Fruit fly (Drosophila melanogaster) whole organism, embryonic: ENCODE results near the gene CG10730.

ENCODE experiments used
- BEAF-32 ChIP-seq: fragments of 200-800 bp; sonication (Bioruptor generic); optimal IDR thresholded peaks from 3 replicates; lab custom pipeline; 2017; ENCODE audit warnings: missing biosample characterization, missing genetic modification characterization, mild to moderate bottlenecking, moderate library complexity, missing genetic modification reagents
- CG10366 ChIP-seq: fragments of 200-800 bp; sonication (Bioruptor generic); IDR thresholded peaks from 2 replicates; pipeline ENCODE4 v1.3.6; 2022; ENCODE audit warnings: missing biosample characterization, missing genetic modification characterization
- CG10543 ChIP-seq: fragments of 200-800 bp; sonication (Bioruptor generic); optimal IDR thresholded peaks from 3 replicates; lab custom pipeline; 2017; ENCODE audit warnings: missing biosample characterization, mild to moderate bottlenecking, missing genetic modification characterization, moderate library complexity
- CG10979 ChIP-seq: fragments of 200-800 bp; sonication (Bioruptor generic); optimal IDR thresholded peaks from 2 replicates; lab custom pipeline; 2018; ENCODE audit warnings: missing biosample characterization, mild to moderate bottlenecking, missing genetic modification characterization, moderate library complexity
- CG11696 ChIP-seq: fragments of 200-800 bp; sonication (Bioruptor generic); IDR thresholded peaks from 2 replicates; pipeline ENCODE4 v1.3.6; 2022; ENCODE audit warnings: missing biosample characterization, missing genetic modification characterization
- CG12391 ChIP-seq: fragments of 200-800 bp; sonication (Bioruptor generic); optimal IDR thresholded peaks from 3 replicates; lab custom pipeline; 2018; ENCODE audit warnings: missing biosample characterization, mild to moderate bottlenecking, missing genetic modification characterization, moderate library complexity
- CG12769 ChIP-seq: fragments of 200-800 bp; sonication (Bioruptor generic); optimal IDR thresholded peaks from 2 replicates; lab custom pipeline; 2019; ENCODE audit warnings: missing biosample characterization, mild to moderate bottlenecking, missing genetic modification characterization, moderate library complexity
- CG1603 ChIP-seq: fragments of 200-800 bp; sonication (Bioruptor generic); optimal IDR thresholded peaks from 2 replicates; lab custom pipeline; 2019; ENCODE audit warnings: missing biosample characterization, mild to moderate bottlenecking, missing genetic modification characterization, moderate library complexity
- CG16813 ChIP-seq: fragments of 200-800 bp; sonication (Bioruptor generic); IDR thresholded peaks from 3 replicates; pipeline ENCODE4 v1.3.6; 2022; ENCODE audit warnings: missing biosample characterization, missing genetic modification characterization; ENCODE audit not compliant: partially characterized antibody
- CG16863 ChIP-seq: fragments of 200-800 bp; sonication (Bioruptor generic); optimal IDR thresholded peaks from 3 replicates; lab custom pipeline; 2016; ENCODE audit warnings: missing biosample characterization, missing genetic modification characterization
- CG17385 ChIP-seq: fragments of 200-800 bp; sonication (Bioruptor generic); optimal IDR thresholded peaks from 3 replicates; lab custom pipeline; 2018; ENCODE audit warnings: missing biosample characterization, mild to moderate bottlenecking, missing genetic modification characterization
- CG17568 ChIP-seq: fragments of 200-800 bp; sonication (Bioruptor generic); optimal IDR thresholded peaks from 2 replicates; lab custom pipeline; 2018; ENCODE audit warnings: missing biosample characterization, mild to moderate bottlenecking, missing genetic modification characterization, moderate library complexity
- CG30020 ChIP-seq: fragments of 200-800 bp; optimal IDR thresholded peaks from 2 replicates; lab custom pipeline; 2019; ENCODE audit warnings: missing biosample characterization, mild to moderate bottlenecking, missing genetic modification characterization, moderate library complexity
- CG3065 ChIP-seq: fragments of 200-800 bp; sonication (Bioruptor generic); optimal IDR thresholded peaks from 2 replicates; lab custom pipeline; 2016; ENCODE audit warnings: missing biosample characterization, missing genetic modification characterization
- CG32532 ChIP-seq: fragments of 200-800 bp; sonication (Bioruptor generic); IDR thresholded peaks from 2 replicates; pipeline ENCODE4 v1.3.6; 2022; ENCODE audit warnings: missing biosample characterization, missing genetic modification characterization
- CG4360 ChIP-seq: fragments of 200-800 bp; sonication (Bioruptor generic); IDR thresholded peaks from 2 replicates; pipeline ENCODE4 v1.3.6; 2022; ENCODE audit warnings: missing biosample characterization, missing genetic modification characterization
- CG5953 ChIP-seq: fragments of 200-800 bp; sonication (Bioruptor generic); IDR thresholded peaks from 2 replicates; pipeline ENCODE4 v1.3.6; 2022; ENCODE audit warnings: missing biosample characterization, missing genetic modification characterization
- CG8359 ChIP-seq: fragments of 200-800 bp; sonication (Bioruptor generic); optimal IDR thresholded peaks from 2 replicates; lab custom pipeline; 2017; ENCODE audit warnings: missing biosample characterization, mild to moderate bottlenecking, missing genetic modification characterization, borderline replicate concordance
- CG8388 ChIP-seq: fragments of 200-800 bp; sonication (Bioruptor generic); optimal IDR thresholded peaks from 2 replicates; lab custom pipeline; 2019; ENCODE audit warnings: missing biosample characterization, mild to moderate bottlenecking, missing genetic modification characterization, moderate library complexity
- CG9609 ChIP-seq: fragments of 200-800 bp; sonication (Bioruptor generic); optimal IDR thresholded peaks from 3 replicates; lab custom pipeline; 2016; ENCODE audit warnings: missing biosample characterization, missing genetic modification characterization
- CG9932 ChIP-seq: fragments of 200-800 bp; sonication (Bioruptor generic); IDR thresholded peaks from 2 replicates; pipeline ENCODE4 v1.3.6; 2022; ENCODE audit warnings: missing biosample characterization, missing genetic modification characterization
- Fer3 ChIP-seq: fragments of 200-800 bp; sonication (Bioruptor generic); optimal IDR thresholded peaks from 2 replicates; lab custom pipeline; 2018; ENCODE audit warnings: missing biosample characterization, mild to moderate bottlenecking, missing genetic modification characterization, moderate library complexity
- GATAe ChIP-seq: fragments of 200-800 bp; sonication (Bioruptor generic); conservative IDR thresholded peaks from 2 replicates; pipeline ENCODE4 v1.3.6; 2022; ENCODE audit warnings: missing biosample characterization, missing genetic modification characterization
- HLHmδ ChIP-seq: fragments of 200-800 bp; sonication (Bioruptor generic); optimal IDR thresholded peaks from 2 replicates; lab custom pipeline; 2018; ENCODE audit warnings: missing biosample characterization, mild to moderate bottlenecking, missing genetic modification characterization, moderate library complexity
- Hmx ChIP-seq: fragments of 200-800 bp; sonication (Bioruptor generic); optimal IDR thresholded peaks from 2 replicates; lab custom pipeline; 2016; ENCODE audit warnings: missing biosample characterization, missing genetic modification characterization
- Hsf ChIP-seq: fragments of 200-800 bp; sonication (Bioruptor generic); optimal IDR thresholded peaks from 3 replicates; lab custom pipeline; 2016; ENCODE audit warnings: missing biosample characterization, missing genetic modification characterization
- Lhr ChIP-seq: fragments of 200-800 bp; sonication (Bioruptor generic); optimal IDR thresholded peaks from 3 replicates; lab custom pipeline; 2017; ENCODE audit warnings: mild to moderate bottlenecking, missing biosample characterization, missing genetic modification reagents, missing genetic modification characterization
- Med ChIP-seq: fragments of 200-800 bp; sonication (Bioruptor generic); peaks from one replicate; lab custom pipeline; 2016; ENCODE audit warnings: missing biosample characterization, missing genetic modification characterization, mild to moderate bottlenecking, inconsistent platforms, moderate library complexity
- Mes4 ChIP-seq: fragments of 200-800 bp; sonication (Bioruptor generic); optimal IDR thresholded peaks from 2 replicates; lab custom pipeline; 2016; ENCODE audit warnings: missing biosample characterization, missing genetic modification characterization
- Nf-YB ChIP-seq: fragments of 200-800 bp; sonication (Bioruptor generic); optimal IDR thresholded peaks from 3 replicates; lab custom pipeline; 2019; ENCODE audit warnings: missing biosample characterization, mild to moderate bottlenecking, missing genetic modification characterization, moderate library complexity
- Ravus ChIP-seq: fragments of 200-800 bp; sonication (Bioruptor generic); IDR thresholded peaks from 2 replicates; pipeline ENCODE4 v1.3.6; 2022; ENCODE audit warnings: missing biosample characterization, missing genetic modification characterization
- Sox102F ChIP-seq: fragments of 200-800 bp; sonication (Bioruptor generic); optimal IDR thresholded peaks from 2 replicates; lab custom pipeline; 2018; ENCODE audit warnings: missing biosample characterization, mild to moderate bottlenecking, missing genetic modification characterization, moderate library complexity
- ash1 ChIP-seq: fragments of 200-800 bp; sonication (Bioruptor generic); optimal IDR thresholded peaks from 2 replicates; lab custom pipeline; 2018; ENCODE audit warnings: missing biosample characterization, mild to moderate bottlenecking, missing genetic modification characterization
- bcd ChIP-seq: fragments of 200-800 bp; sonication (Bioruptor generic); optimal IDR thresholded peaks from 2 replicates; lab custom pipeline; 2017; ENCODE audit warnings: missing biosample characterization, mild to moderate bottlenecking, missing genetic modification characterization
- crp ChIP-seq, 2 experiments: fragments of 200-800 bp; sonication (Bioruptor generic); optimal IDR thresholded peaks; 2 replicates in 1 of 2; 3 replicates in 1 of 2; lab custom pipeline; 2017; ENCODE audit warnings: missing biosample characterization in 2 of 2, missing genetic modification characterization in 2 of 2, mild to moderate bottlenecking in 1 of 2, moderate library complexity in 1 of 2
- grn ChIP-seq: fragments of 200-800 bp; sonication (Bioruptor generic); optimal IDR thresholded peaks from 3 replicates; lab custom pipeline; 2017; ENCODE audit warnings: missing biosample characterization, missing genetic modification characterization
- gt ChIP-seq: fragments of 200-800 bp; sonication (Bioruptor generic); IDR thresholded peaks from 2 replicates; pipeline ENCODE4 v1.3.6; 2022; ENCODE audit warnings: missing biosample characterization, missing genetic modification characterization
- hbn ChIP-seq: fragments of 200-800 bp; sonication (Bioruptor generic); IDR thresholded peaks from 2 replicates; pipeline ENCODE4 v1.3.6; 2022; ENCODE audit warnings: missing biosample characterization, missing genetic modification characterization; ENCODE audit not compliant: partially characterized antibody
- kah ChIP-seq: fragments of 200-800 bp; sonication (Bioruptor generic); optimal IDR thresholded peaks from 2 replicates; lab custom pipeline; 2018; ENCODE audit warnings: missing biosample characterization, mild to moderate bottlenecking, missing genetic modification characterization
- lbe ChIP-seq: fragments of 200-800 bp; sonication (Bioruptor generic); optimal IDR thresholded peaks from 2 replicates; lab custom pipeline; 2016; ENCODE audit warnings: missing biosample characterization, mild to moderate bottlenecking, missing genetic modification characterization
- lov ChIP-seq, 2 experiments: fragments of 200-800 bp in 1 of 2; fragments of >200 bp in 1 of 2; sonication (Bioruptor generic) in 1 of 2; IDR thresholded peaks in 1 of 2; optimal IDR thresholded peaks in 1 of 2; 2 replicates in 1 of 2; 3 replicates in 1 of 2; pipeline versions ENCODE4 v1.3.6 to Lab custom; 2017 to 2022; ENCODE audit warnings: missing biosample characterization in 1 of 2, missing genetic modification characterization in 1 of 2
- maf-S ChIP-seq: fragments of 200-800 bp; sonication (Bioruptor generic); optimal IDR thresholded peaks from 2 replicates; lab custom pipeline; 2016; ENCODE audit warnings: missing biosample characterization, missing genetic modification characterization
- mam ChIP-seq: fragments of 200-800 bp; sonication (Bioruptor generic); optimal IDR thresholded peaks from 3 replicates; lab custom pipeline; 2016; ENCODE audit warnings: missing biosample characterization, missing genetic modification characterization
- nmo ChIP-seq: fragments of 200-800 bp; sonication (Bioruptor generic); optimal IDR thresholded peaks from 2 replicates; lab custom pipeline; 2018; ENCODE audit warnings: missing biosample characterization, mild to moderate bottlenecking, missing genetic modification characterization, moderate library complexity
- nom ChIP-seq: fragments of 200-800 bp; sonication (Bioruptor generic); optimal IDR thresholded peaks from 2 replicates; lab custom pipeline; 2017; ENCODE audit warnings: missing biosample characterization, missing genetic modification characterization, mild to moderate bottlenecking, moderate library complexity, missing genetic modification reagents
- otp ChIP-seq: fragments of 200-800 bp; sonication (Bioruptor generic); IDR thresholded peaks from 3 replicates; pipeline ENCODE4, ENCODE4 v1.3.6; 2022; ENCODE audit warnings: missing biosample characterization, missing genetic modification characterization
- rib ChIP-seq: fragments of 200-800 bp; sonication (Bioruptor generic); IDR thresholded peaks from 2 replicates; pipeline ENCODE4 v1.3.6; 2022; ENCODE audit warnings: missing biosample characterization, missing genetic modification characterization
- scrt ChIP-seq: fragments of 200-800 bp; sonication (Bioruptor generic); optimal IDR thresholded peaks from 2 replicates; lab custom pipeline; 2018; ENCODE audit warnings: missing biosample characterization, mild to moderate bottlenecking, missing genetic modification characterization, moderate library complexity
- sob ChIP-seq: fragments of 200-800 bp; sonication (Bioruptor generic); IDR thresholded peaks from 2 replicates; pipeline ENCODE4 v1.3.6; 2022; ENCODE audit warnings: missing biosample characterization, missing genetic modification characterization
- tgo ChIP-seq: fragments of 200-800 bp; sonication (Bioruptor generic); IDR thresholded peaks from 3 replicates; pipeline ENCODE4 v1.3.6; 2022; ENCODE audit warnings: missing biosample characterization, missing genetic modification characterization

Gene CG10730

DNA sequence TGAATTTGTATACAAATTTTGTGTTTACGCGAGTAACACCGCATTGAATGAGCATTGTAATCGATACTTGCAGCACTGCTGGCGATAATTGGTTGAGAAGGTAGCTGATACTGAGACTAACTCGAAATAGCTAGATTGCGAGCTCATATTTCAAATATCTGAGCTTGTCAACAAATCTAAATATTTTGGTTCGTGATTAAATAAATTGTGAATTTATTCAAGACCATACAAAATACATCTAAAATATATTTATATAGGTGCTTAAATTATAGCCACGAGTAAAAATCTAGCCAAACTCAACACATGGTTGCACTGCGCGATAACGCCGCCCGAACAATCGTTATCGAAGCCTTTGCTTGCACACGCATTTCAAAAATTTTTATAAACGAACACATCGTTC, 21.8 kb upstream of the CG10730 start, which contains the start of the genes Taf13 and nesd (continued):
- peak; percentile 50 for TF ChIP-seq CG9932 (GFP tag; lab: Robert Waterston, UW)
- peak; percentile 79 for TF ChIP-seq nmo (GFP tag; lab: Kevin White, UChicago)
- TF ChIP-seq CG3065 (GFP tag; lab: Kevin White, UChicago) = no peak
- no peak for TF ChIP-seq maf-S
- no peak for TF ChIP-seq ash1 (GFP tag; lab: Kevin White, UChicago)
- no peak for TF ChIP-seq Hmx (GFP tag; lab: Kevin White, UChicago)
- TF ChIP-seq sob (GFP tag; lab: Robert Waterston, UW) = 0 out of 2 replicates have a peak, but pooled peaks have one; percentile 17
- peak; percentile 29 for TF ChIP-seq CG1603 (tag; lab: Kevin White, UChicago)
- no peak for TF ChIP-seq gt
- peak; percentile 14 for TF ChIP-seq bcd (GFP tag; lab: Kevin White, UChicago)
- peak; percentile 66 for TF ChIP-seq CG12391 (tag; lab: Kevin White, UChicago)
- peak in 1 of 2 experiments; percentile 52 for TF ChIP-seq crp (GFP tag; optimal IDR thresholded peaks at IDR 0.05; lab: Kevin White, UChicago)
- peak; percentile 16 for TF ChIP-seq CG17385 (GFP tag; lab: Kevin White, UChicago)
- TF ChIP-seq otp (GFP tag; lab: Robert Waterston, UW) = no peak
- TF ChIP-seq Ravus (GFP tag; lab: Robert Waterston, UW) = no peak
- TF ChIP-seq BEAF-32 (GFP tag; lab: Kevin White, UChicago) = peak; percentile 85
- peak; percentile 52 for TF ChIP-seq Hsf (GFP tag; lab: Kevin White, UChicago)
- TF ChIP-seq grn = no peak
- no peak for TF ChIP-seq Mes4 (GFP tag; lab: Kevin White, UChicago)
- peak; percentile 74 for TF ChIP-seq CG16813 (GFP tag; lab: Robert Waterston, UW)
- peak; percentile 0 for TF ChIP-seq CG9609 (GFP tag; lab: Kevin White, UChicago)
- no peak for TF ChIP-seq CG4360 (GFP tag; lab: Robert Waterston, UW)
- TF ChIP-seq CG12769 (tag; lab: Kevin White, UChicago) = peak; percentile 15
- TF ChIP-seq CG16863 (GFP tag; lab: Kevin White, UChicago) = peak; percentile 64
- TF ChIP-seq kah (GFP tag; lab: Kevin White, UChicago) = no peak
- no peak for TF ChIP-seq lov (optimal IDR thresholded peaks at IDR 0.05; lab: Kevin White, UChicago)
- TF ChIP-seq lov (GFP tag; IDR thresholded peaks at IDR 0.05; lab: Robert Waterston, UW) = no peak
- peak; percentile 67; the same call in 1 of the 2 replicates for TF ChIP-seq hbn (GFP tag; lab: Robert Waterston, UW)
- no peak for TF ChIP-seq CG8359 (GFP tag; lab: Kevin White, UChicago)
- peak; percentile 40 for TF ChIP-seq mam (GFP tag; lab: Kevin White, UChicago)
- no peak for TF ChIP-seq tgo (GFP tag; lab: Robert Waterston, UW)
- peak; percentile 81 for TF ChIP-seq Med (GFP tag; lab: Kevin White, UChicago)
- no peak for TF ChIP-seq scrt (GFP tag; lab: Kevin White, UChicago)
- no peak for TF ChIP-seq Sox102F (GFP tag; lab: Kevin White, UChicago)
- TF ChIP-seq Fer3 (tag; lab: Kevin White, UChicago) = no peak
- no peak for TF ChIP-seq CG5953 (GFP tag; lab: Robert Waterston, UW)
- TF ChIP-seq lbe (GFP tag; lab: Kevin White, UChicago) = peak; percentile 27
- TF ChIP-seq GATAe (GFP tag; lab: Robert Waterston, UW) = no peak
- peak; percentile 55 for TF ChIP-seq Lhr (GFP tag; lab: Kevin White, UChicago)
- no peak for TF ChIP-seq CG8388 (GFP tag; lab: Kevin White, UChicago)
- TF ChIP-seq rib (GFP tag; lab: Robert Waterston, UW) = peak; percentile 56; the same call in 1 of the 2 replicates
- peak; percentile 80 for TF ChIP-seq CG30020
- no peak for TF ChIP-seq CG11696
- no peak for TF ChIP-seq nom (GFP tag; lab: Kevin White, UChicago)
- TF ChIP-seq HLHmδ (GFP tag; lab: Kevin White, UChicago) = no peak
- TF ChIP-seq Nf-YB (GFP tag; lab: Kevin White, UChicago) = no peak
- peak; percentile 32 for TF ChIP-seq CG10543 (GFP tag; lab: Kevin White, UChicago)
- TF ChIP-seq CG10979 (tag; lab: Kevin White, UChicago) = peak; percentile 5
- TF ChIP-seq CG17568 (GFP tag; lab: Kevin White, UChicago) = no peak
- TF ChIP-seq CG32532 (GFP tag; lab: Robert Waterston, UW) = no peak
- no peak for TF ChIP-seq CG10366 (GFP tag; lab: Robert Waterston, UW)
